Worm (Caenorhabditis elegans): Measurements from ENCODE around the gene nhr-139.

The nhr-139 gene

DNA sequence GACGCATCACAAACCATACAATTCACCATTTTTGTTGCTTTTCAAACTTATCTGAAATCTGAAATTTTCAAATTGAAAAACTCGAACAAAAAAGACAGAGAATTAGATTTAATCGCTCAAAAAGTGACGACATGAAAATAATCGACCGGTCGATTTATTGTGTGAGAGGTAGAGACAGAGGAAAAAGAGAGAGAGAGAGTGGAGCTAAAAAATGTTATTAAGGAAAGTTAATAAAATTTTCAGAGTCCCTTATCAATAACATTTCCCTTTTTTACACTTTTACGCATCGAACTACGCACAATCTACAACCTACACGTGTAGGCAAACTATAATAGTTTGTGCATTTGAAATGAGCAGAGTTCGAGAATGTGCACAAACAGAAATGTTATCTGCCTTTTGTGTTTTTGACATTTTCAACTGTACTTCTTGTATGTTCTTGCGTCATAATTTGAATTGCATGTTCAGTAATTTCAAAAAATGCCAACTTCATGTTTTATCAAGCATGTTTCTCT is 9.5 kb upstream of the nhr-139 start, which contains the start of gene nhr-107:
Gene nhr-107, minus strand, starts transcription at position 51 of the 512 bp plus-strand sequence.
- no peak for TF ChIP-seq efl-1 (optimal IDR thresholded peaks at IDR 0.05)
- peak in 1 of 2 experiments; percentile 37 for TF ChIP-seq efl-1 (GFP tag; optimal IDR thresholded peaks at IDR 0.05 in 1 of 2)
- TF ChIP-seq C04F5.9 (tag; optimal IDR thresholded peaks at IDR 0.05) = no peak

DNA sequence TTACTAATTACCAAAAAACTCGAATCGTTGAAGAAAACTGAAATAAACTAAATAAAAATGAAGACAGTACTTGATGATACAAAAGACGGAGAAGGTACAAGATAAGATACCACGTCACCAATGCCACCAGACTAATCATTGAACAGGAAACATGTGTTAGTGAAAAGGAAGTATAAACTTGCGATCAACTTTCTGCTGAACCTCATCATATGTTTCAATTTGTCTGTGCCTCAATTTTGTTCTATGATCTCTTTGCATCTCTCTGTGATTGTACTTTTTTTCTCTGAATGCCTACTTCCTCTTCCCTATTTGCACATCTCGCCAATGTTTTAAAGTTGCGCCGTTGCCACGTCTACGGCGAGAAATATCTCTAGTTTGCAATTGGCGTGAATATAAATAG is 6.4 kb upstream of the nhr-139 start:
- TF ChIP-seq nhr-90 (tag; optimal IDR thresholded peaks at IDR 0.05; ENCODE audit: poor library complexity) (peak; percentile 45), egl-27 (tag; optimal IDR thresholded peaks at IDR 0.05) (no peak), nhr-85 (tag) (peak; percentile 98), nhr-77 (tag; optimal IDR thresholded peaks at IDR 0.05) (no peak), hpl-2 (GFP tag; optimal IDR thresholded peaks at IDR 0.05) (peak; percentile 30), egl-13 (tag; optimal IDR thresholded peaks at IDR 0.05) (no peak), nhr-47 (tag; optimal IDR thresholded peaks at IDR 0.05) (peak; percentile 61), aha-1 (tag; optimal IDR thresholded peaks at IDR 0.05) (no peak), fkh-10 (GFP tag; optimal IDR thresholded peaks at IDR 0.05) (no peak), zip-4 (GFP tag; optimal IDR thresholded peaks at IDR 0.05) (no peak), pqm-1 (tag; optimal IDR thresholded peaks at IDR 0.05) (no peak), nhr-84 (tag; optimal IDR thresholded peaks at IDR 0.05) (no peak), mab-9 (GFP tag; IDR thresholded peaks at IDR 0.05) (peak; percentile 15; the same call in 1 of the 2 replicates), blmp-1 (tag; optimal IDR thresholded peaks at IDR 0.05) (peak; percentile 76), unc-30 (tag; optimal IDR thresholded peaks at IDR 0.05) (no peak), elt-2 (tag; optimal IDR thresholded peaks at IDR 0.05) (peak; percentile 23), hlh-17 (GFP tag; optimal IDR thresholded peaks at IDR 0.05; ENCODE audit: borderline replicate concordance) (no peak), mef-2 (tag; optimal IDR thresholded peaks at IDR 0.05) (no peak), elt-3 (tag; optimal IDR thresholded peaks at IDR 0.05) (peak; percentile 53 to 97 (median 94)), aly-2 (tag; optimal IDR thresholded peaks at IDR 0.05) (no peak), unc-130 (tag; optimal IDR thresholded peaks at IDR 0.05) (peak; percentile 14), ceh-82 (tag; optimal IDR thresholded peaks at IDR 0.05) (no peak), lin-14 (GFP tag; optimal IDR thresholded peaks at IDR 0.05) (peak; percentile 81), mdl-1 (tag; optimal IDR thresholded peaks at IDR 0.05) (peak in 1 of 2 experiments; percentile 33), grh-1 (GFP tag; IDR thresholded peaks at IDR 0.05) (0 out of 2 replicates have a peak, but pooled peaks have one; percentile 30), dpl-1 (GFP tag; optimal IDR thresholded peaks at IDR 0.05) (peak in 1 of 3 experiments; percentile 12), C04F5.9 (tag; optimal IDR thresholded peaks at IDR 0.05) (no peak), swsn-7 (tag; optimal IDR thresholded peaks at IDR 0.05) (peak; percentile 2), snu-23 (GFP tag; optimal IDR thresholded peaks at IDR 0.05) (peak; percentile 71), unc-86 (tag; optimal IDR thresholded peaks at IDR 0.05) (no peak), xbp-1 (tag; optimal IDR thresholded peaks at IDR 0.05) (peak; percentile 2), nhr-237 (tag; optimal IDR thresholded peaks at IDR 0.05) (peak; percentile 37), C16A3.4 (tag; optimal IDR thresholded peaks at IDR 0.05) (no peak), lir-3 (tag; optimal IDR thresholded peaks at IDR 0.05; ENCODE audit: poor library complexity) (no peak), unc-98 (GFP tag; IDR thresholded peaks at IDR 0.05) (no peak), tbx-2 (tag; optimal IDR thresholded peaks at IDR 0.05) (peak; percentile 78), ces-1 (GFP tag; optimal IDR thresholded peaks at IDR 0.05) (no peak), nhr-20 (tag; optimal IDR thresholded peaks at IDR 0.05) (peak; percentile 93), tlp-1 (tag; optimal IDR thresholded peaks at IDR 0.05) (no peak), fkh-8 (tag; optimal IDR thresholded peaks at IDR 0.05) (peak; percentile 90), irx-1 (tag; optimal IDR thresholded peaks at IDR 0.05) (peak; percentile 29), nhr-71 (tag; optimal IDR thresholded peaks at IDR 0.05) (peak; percentile 85), jun-1 (tag; optimal IDR thresholded peaks at IDR 0.05) (peak; percentile 25), lsy-2 (tag; optimal IDR thresholded peaks at IDR 0.05) (peak; percentile 22 to 24), lin-35 (GFP tag; optimal IDR thresholded peaks at IDR 0.05) (peak in 1 of 2 experiments; percentile 74), hlh-4 (tag; optimal IDR thresholded peaks at IDR 0.05) (no peak), efl-1 (optimal IDR thresholded peaks at IDR 0.05) (no peak), efl-1 (GFP tag; optimal IDR thresholded peaks at IDR 0.05 in 1 of 2) (peak in 1 of 2 experiments; percentile 76), nhr-19 (GFP tag; conservative IDR thresholded peaks at IDR 0.05) (peak; percentile 72), ets-5 (GFP tag; IDR thresholded peaks at IDR 0.05) (no peak)
